Worm (Caenorhabditis elegans) whole organism, L4 larva: ENCODE data around the gene hbl-1.

ENCODE experiments used
- F10B5.3 ChIP-seq: sonication (generic microtip); optimal IDR thresholded peaks from 2 replicates; lab custom pipeline; 2016; ENCODE audit warnings: mild to moderate bottlenecking, missing genetic modification characterization, missing compliant biosample characterization
- Y5F2A.4 ChIP-seq: fragments of 200-800 bp; sonication (Bioruptor generic); optimal IDR thresholded peaks from 2 replicates; lab custom pipeline; 2018; ENCODE audit warnings: mild to moderate bottlenecking, missing genetic modification characterization, missing compliant biosample characterization
- ZK337.2 ChIP-seq: fragments of 200-800 bp; sonication (Bioruptor generic); IDR thresholded peaks from 2 replicates; pipeline ENCODE4 v1.3.6; 2022; ENCODE audit warnings: missing genetic modification reagents, missing genetic modification characterization, missing compliant biosample characterization
- ZK546.5 ChIP-seq, 2 experiments: sonication (generic microtip); optimal IDR thresholded peaks; 2 replicates each; lab custom pipeline; 2017; ENCODE audit warnings: missing biosample characterization in 2 of 2, missing genetic modification characterization in 2 of 2
- ama-1 ChIP-seq: fragments of 150-350 bp; optimal IDR thresholded peaks from 2 replicates; lab custom pipeline; 2014; ENCODE audit warnings: inconsistent platforms, mixed read lengths
- ceh-82 ChIP-seq: sonication (generic microtip); optimal IDR thresholded peaks from 2 replicates; lab custom pipeline; 2017; ENCODE audit warnings: missing biosample characterization, missing genetic modification characterization
- dmd-9 ChIP-seq: fragments of 200-800 bp; sonication (Bioruptor generic); IDR thresholded peaks from 2 replicates; pipeline ENCODE4 v1.3.6; 2022; ENCODE audit warnings: missing genetic modification reagents, missing genetic modification characterization, missing compliant biosample characterization
- fkh-10 ChIP-seq: fragments of 150-350 bp; optimal IDR thresholded peaks from 2 replicates; lab custom pipeline; 2014; ENCODE audit warnings: missing biosample characterization, missing genetic modification reagents, missing genetic modification characterization
- nhr-41 ChIP-seq: fragments of 200-800 bp; sonication (Bioruptor generic); IDR thresholded peaks from 2 replicates; pipeline ENCODE4 v1.3.6; 2022; ENCODE audit warnings: missing genetic modification reagents, missing genetic modification characterization, missing compliant biosample characterization
- nhr-77 ChIP-seq: fragments of 150-350 bp; optimal IDR thresholded peaks from 2 replicates; lab custom pipeline; 2014; ENCODE audit warnings: missing biosample characterization, missing genetic modification characterization
- snpc-4 ChIP-seq: fragments of 150-350 bp; optimal IDR thresholded peaks from 2 replicates; lab custom pipeline; 2014; ENCODE audit warnings: missing biosample characterization, missing genetic modification characterization
- unc-62 ChIP-seq, 3 experiments: fragments of 150-350 bp in 1 of 3; sonication (generic microtip); optimal IDR thresholded peaks in 2 of 3; peaks in 1 of 3; 1 replicate in 1 of 3; 2 replicates in 2 of 3; lab custom pipeline; 2014 to 2017; ENCODE audit warnings: missing biosample characterization in 3 of 3, missing genetic modification characterization in 3 of 3, missing genetic modification reagents in 3 of 3, missing genotype in 1 of 3
- ztf-7 ChIP-seq: fragments of 150-350 bp; optimal IDR thresholded peaks from 2 replicates; lab custom pipeline; 2014; ENCODE audit warnings: missing biosample characterization, missing genetic modification characterization

- TF ChIP-seq ZK337.2 (GFP tag; lab: Robert Waterston, UW), result no peak
- peak in 1 of 2 experiments; percentile 12 for TF ChIP-seq unc-62 (GFP tag; optimal IDR thresholded peaks at IDR 0.05 in 1 of 2; lab: Kevin White, UChicago)
- TF ChIP-seq unc-62 (tag; optimal IDR thresholded peaks at IDR 0.05; lab: Kevin White, UChicago), result no peak
- TF ChIP-seq ceh-82 (tag; lab: Kevin White, UChicago), result no peak
- no peak for TF ChIP-seq nhr-77
- no peak for TF ChIP-seq ztf-7 (tag; lab: Kevin White, UChicago)
- TF ChIP-seq F10B5.3 (tag; lab: Kevin White, UChicago), result no peak
- no peak for TF ChIP-seq snpc-4 (tag; lab: Kevin White, UChicago)
- no peak for TF ChIP-seq nhr-41 (GFP tag; lab: Robert Waterston, UW)
- TF ChIP-seq fkh-10 (GFP tag; lab: Kevin White, UChicago), result peak; percentile 55
- TF ChIP-seq ama-1 (lab: Kevin White, UChicago), result no peak
- TF ChIP-seq Y5F2A.4 (GFP tag; lab: Kevin White, UChicago), result no peak
- no peak for TF ChIP-seq dmd-9
- no peak for TF ChIP-seq ZK546.5 (tag; optimal IDR thresholded peaks at IDR 0.05; lab: Kevin White, UChicago)
Measured at ce11 chrX:5819702-5820470, 2.1 kb upstream of the hbl-1 start.
